Worm (Caenorhabditis elegans): Measurements from ENCODE around the gene Y75B8A.32.
A peak's percentile ranks its signal among the peaks of the same experiment; 100 is the strongest.

The Y75B8A.32 gene

DNA sequence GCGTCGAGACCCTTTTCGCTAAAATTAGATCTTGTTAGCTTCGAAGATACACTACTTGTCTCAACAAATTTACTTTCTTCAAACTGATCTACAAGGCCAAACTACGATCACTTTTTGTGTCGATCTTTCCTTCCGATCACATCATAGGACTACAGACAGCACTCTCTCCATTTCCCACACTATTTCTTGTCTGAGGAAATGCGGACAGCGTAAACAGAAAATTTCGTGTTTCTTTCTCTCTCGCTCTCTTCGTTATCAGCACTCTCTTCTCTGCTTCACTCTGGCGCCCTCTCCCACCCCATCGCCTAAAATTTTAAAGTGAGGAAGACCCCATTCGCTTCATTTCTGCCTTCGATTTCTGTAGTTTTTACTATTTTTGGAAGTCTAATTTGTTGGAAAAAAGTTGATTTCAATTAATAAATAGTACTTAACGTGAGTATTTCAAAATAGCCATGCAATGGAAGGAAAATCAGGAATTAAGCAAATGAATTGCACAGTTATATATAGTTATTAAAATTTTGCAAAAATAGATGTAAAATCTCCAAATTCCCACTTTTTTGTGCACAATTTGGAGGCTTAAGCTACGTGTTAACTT, 22.9 kb downstream of the Y75B8A.32 start (continued):
- TF ChIP-seq F23B12.7 (tag; optimal IDR thresholded peaks at IDR 0.05; ENCODE audit: insufficient read depth) (no peak), ceh-27 (GFP tag; optimal IDR thresholded peaks at IDR 0.05) (no peak), snpc-3.4 (tag; optimal IDR thresholded peaks at IDR 0.05) (no peak), ceh-40 (GFP tag; IDR thresholded peaks at IDR 0.05) (no peak), dpff-1 (tag; optimal IDR thresholded peaks at IDR 0.05) (no peak), atf-7 (tag; optimal IDR thresholded peaks at IDR 0.05) (peak; percentile 31), mxl-1 (tag; optimal IDR thresholded peaks at IDR 0.05) (no peak), madf-3 (GFP tag; IDR thresholded peaks at IDR 0.05) (no peak), Y95B8A.8 (GFP tag; IDR thresholded peaks at IDR 0.05) (no peak), tbp1 (GFP tag; optimal IDR thresholded peaks at IDR 0.05) (peak; percentile 28), nhr-80 (tag; optimal IDR thresholded peaks at IDR 0.05) (peak; percentile 80), ceh-79 (tag; optimal IDR thresholded peaks at IDR 0.05) (no peak), C17E4.6 (GFP tag; IDR thresholded peaks at IDR 0.05) (no peak), egrh-3 (GFP tag; IDR thresholded peaks at IDR 0.05) (no peak), egl-44 (GFP tag; IDR thresholded peaks at IDR 0.05) (no peak), nhr-90 (tag; optimal IDR thresholded peaks at IDR 0.05) (peak; percentile 6), madf-10 (tag; optimal IDR thresholded peaks at IDR 0.05) (no peak), dox-1 (GFP tag; IDR thresholded peaks at IDR 0.05) (peak; percentile 65; the same call in 1 of the 2 replicates), F57C9.4 (tag; optimal IDR thresholded peaks at IDR 0.05) (no peak), pbrm-1 (GFP tag; IDR thresholded peaks at IDR 0.05) (no peak), rec-8 (tag; optimal IDR thresholded peaks at IDR 0.05) (no peak), F10E7.11 (tag; optimal IDR thresholded peaks at IDR 0.05) (no peak), ztf-3 (GFP tag; optimal IDR thresholded peaks at IDR 0.05) (no peak), F55B11.4 (tag; optimal IDR thresholded peaks at IDR 0.05; ENCODE audit: borderline replicate concordance, insufficient read depth) (no peak), B0035.1 (tag; optimal IDR thresholded peaks at IDR 0.05) (no peak), lsy-27 (tag; optimal IDR thresholded peaks at IDR 0.05; ENCODE audit: borderline replicate concordance, insufficient read depth) (no peak), somi-1 (GFP tag; optimal IDR thresholded peaks at IDR 0.05) (no peak), lin-35 (GFP tag; optimal IDR thresholded peaks at IDR 0.05) (peak in 1 of 3 experiments; percentile 19), D2030.7 (GFP tag; IDR thresholded peaks at IDR 0.05) (no peak), cebp-1 (GFP tag; IDR thresholded peaks at IDR 0.05) (no peak), cebp-1 (tag; optimal IDR thresholded peaks at IDR 0.05) (peak; percentile 64), ztf-6 (GFP tag; IDR thresholded peaks at IDR 0.05) (no peak), F57A8.1 (GFP tag; optimal IDR thresholded peaks at IDR 0.05) (no peak), mel-28 (tag; optimal IDR thresholded peaks at IDR 0.05; ENCODE audit: borderline replicate concordance) (no peak), ztf-18 (tag; optimal IDR thresholded peaks at IDR 0.05) (no peak), attf-5 (GFP tag; optimal IDR thresholded peaks at IDR 0.05) (peak; percentile 24), nhr-179 (tag; optimal IDR thresholded peaks at IDR 0.05) (no peak), athp-1 (tag; optimal IDR thresholded peaks at IDR 0.05) (no peak)

ce11 chrIII:12334268-12334667, 24.1 kb downstream of the Y75B8A.32 start:
- TF ChIP-seq ceh-79 (tag; optimal IDR thresholded peaks at IDR 0.05) (no peak), nfyb-1 (GFP tag; IDR thresholded peaks at IDR 0.05) (0 out of 2 replicates have a peak, but pooled peaks have one; percentile 53), D2030.7 (GFP tag; IDR thresholded peaks at IDR 0.05) (no peak)
